Worm (Caenorhabditis elegans) whole organism, early embryonic: ENCODE measurements around the gene prp-18.

Source experiments
- aly-1 ChIP-seq: sonication (generic microtip); optimal IDR thresholded peaks from 2 replicates; lab custom pipeline; 2016; ENCODE audit warnings: missing genetic modification characterization, missing compliant biosample characterization
- ama-1 ChIP-seq: fragments of 150-350 bp; optimal IDR thresholded peaks from 2 replicates; lab custom pipeline; 2014
- ceh-13 ChIP-seq: fragments of 200-800 bp; sonication (Bioruptor generic); optimal IDR thresholded peaks from 2 replicates; lab custom pipeline; 2018; ENCODE audit warnings: mild to moderate bottlenecking, missing genetic modification characterization, missing compliant biosample characterization
- ceh-36 ChIP-seq: sonication (generic microtip); optimal IDR thresholded peaks from 2 replicates; lab custom pipeline; 2016; ENCODE audit warnings: missing genetic modification characterization, inconsistent platforms, missing compliant biosample characterization
- flt-1 ChIP-seq: fragments of 200-800 bp; sonication (Bioruptor generic); IDR thresholded peaks from 2 replicates; pipeline ENCODE4 v1.3.6; 2022; ENCODE audit warnings: missing genetic modification characterization, missing compliant biosample characterization
- hnd-1 ChIP-seq: sonication (generic microtip); optimal IDR thresholded peaks from 2 replicates; lab custom pipeline; 2016; ENCODE audit warnings: missing genetic modification characterization, missing compliant biosample characterization
- pes-1 ChIP-seq: fragments of 200-800 bp; sonication (Bioruptor generic); IDR thresholded peaks from 2 replicates; pipeline ENCODE4 v1.3.6; 2022; ENCODE audit warnings: missing genetic modification reagents, missing genetic modification characterization, missing compliant biosample characterization
- tra-4 ChIP-seq: sonication (generic microtip); optimal IDR thresholded peaks from 2 replicates; lab custom pipeline; 2017; ENCODE audit warnings: missing genetic modification characterization, missing compliant biosample characterization

DNA sequence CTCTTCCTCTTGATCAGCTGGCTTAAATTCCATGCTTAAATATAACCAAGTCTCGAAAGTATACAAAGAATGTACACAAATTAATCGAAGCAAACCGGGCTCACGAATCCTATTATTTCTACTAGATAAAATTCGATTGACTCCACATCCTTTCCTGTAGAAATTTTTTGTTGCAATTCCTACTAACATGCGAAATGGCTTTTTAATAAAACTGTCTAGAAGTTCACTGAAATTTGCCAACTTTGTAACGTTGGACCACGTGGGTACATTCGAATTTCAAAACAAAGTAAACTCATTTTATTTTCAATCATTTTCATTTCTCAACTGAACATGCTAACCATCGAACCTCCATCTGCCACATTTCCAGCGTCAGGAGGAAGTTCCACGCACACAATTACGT lies 10.9 kb upstream of the prp-18 start, which contains the start of gene ssp-32:
- no peak for TF ChIP-seq aly-1 (tag; lab: Kevin White, UChicago)
- TF ChIP-seq tra-4 (tag; lab: Kevin White, UChicago) = no peak
- no peak for TF ChIP-seq flt-1 (GFP tag; lab: Robert Waterston, UW)
- no peak for TF ChIP-seq ama-1 (lab: Kevin White, UChicago)
- TF ChIP-seq hnd-1 (tag; lab: Kevin White, UChicago) = no peak
- no peak for TF ChIP-seq ceh-36 (tag; lab: Kevin White, UChicago)
- TF ChIP-seq ceh-13 = no peak
- TF ChIP-seq pes-1 (GFP tag; lab: Robert Waterston, UW) = no peak
